Worm (Caenorhabditis elegans): ENCODE data around the gene aagr-2.

- TF ChIP-seq flt-1 (GFP tag; IDR thresholded peaks at IDR 0.05) (no peak), T22C8.4 (GFP tag; IDR thresholded peaks at IDR 0.05) (no peak), ztf-29 (GFP tag; IDR thresholded peaks at IDR 0.05) (no peak), med-1 (GFP tag; optimal IDR thresholded peaks at IDR 0.05; ENCODE audit: insufficient read depth) (no peak), ref-1 (GFP tag; conservative IDR thresholded peaks at IDR 0.05) (no peak), cog-1 (tag; optimal IDR thresholded peaks at IDR 0.05) (no peak)
These were observed 57.6 kb downstream of the aagr-2 start, which contains the start of gene col-17 for ce11 chrII:4867476-4867875.

All from whole organism, midembryonic.